Fruit fly (Drosophila melanogaster) whole organism, pupa: Measurements from ENCODE around the gene CG31029.

Experiments
- CG13204 ChIP-seq: fragments of 200-800 bp; sonication (Bioruptor generic); optimal IDR thresholded peaks from 2 replicates; lab custom pipeline; 2018; ENCODE audit warnings: missing biosample characterization, mild to moderate bottlenecking, missing genetic modification characterization, moderate library complexity
- CG17806 ChIP-seq: fragments of 200-800 bp; sonication (Bioruptor generic); optimal IDR thresholded peaks from 2 replicates; lab custom pipeline; 2018; ENCODE audit warnings: missing biosample characterization, mild to moderate bottlenecking, missing genetic modification characterization, moderate library complexity
- CG8159 ChIP-seq: fragments of 200-800 bp; sonication (Bioruptor generic); optimal IDR thresholded peaks from 3 replicates; lab custom pipeline; 2018; ENCODE audit warnings: missing biosample characterization, mild to moderate bottlenecking, missing genetic modification characterization, moderate library complexity
- Ets98B ChIP-seq: fragments of 200-800 bp; sonication (Bioruptor generic); IDR thresholded peaks from 2 replicates; pipeline ENCODE4 v1.3.6; 2022; ENCODE audit warnings: missing biosample characterization, missing genetic modification characterization
- rn ChIP-seq: fragments of 200-800 bp; sonication (Bioruptor generic); IDR thresholded peaks from 2 replicates; pipeline ENCODE4 v1.3.6; 2022; ENCODE audit warnings: missing biosample characterization, missing genetic modification characterization

DNA sequence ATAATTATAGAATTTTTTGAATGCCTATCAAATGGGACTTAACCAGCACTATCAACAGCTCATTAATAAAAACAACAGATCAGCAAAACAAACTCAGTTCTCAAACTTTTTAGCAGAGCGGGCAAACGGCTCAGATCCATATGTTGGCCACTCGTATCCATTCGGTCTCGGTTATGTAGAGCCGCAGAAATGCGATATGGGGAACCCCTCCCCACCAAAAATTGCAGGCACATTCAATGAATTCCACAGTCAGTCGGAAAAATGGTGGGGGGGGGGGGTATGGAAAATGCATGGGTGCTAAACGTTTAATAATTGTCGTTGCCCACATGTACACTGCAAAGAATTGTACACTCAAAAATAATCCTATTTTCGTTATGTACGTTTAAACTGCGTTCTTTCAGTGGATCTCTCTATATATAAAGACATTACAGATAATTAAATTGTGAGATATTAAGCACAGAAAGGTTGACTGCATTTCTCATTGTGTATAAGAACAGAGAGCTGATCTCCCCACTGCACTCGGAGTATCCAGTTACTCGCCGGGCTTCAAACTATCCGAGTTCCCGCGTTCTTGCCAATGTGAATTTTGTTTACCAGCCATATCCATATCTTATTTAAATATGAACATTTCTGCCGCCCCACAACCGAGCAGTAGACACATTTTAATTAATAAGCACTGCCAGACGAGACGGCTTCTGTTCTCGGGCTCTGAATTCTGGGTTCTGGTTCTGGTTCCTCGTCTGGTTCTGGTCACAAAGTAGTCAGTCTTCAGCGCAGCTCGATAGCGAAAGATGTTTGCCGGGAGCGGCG is 19.3 kb upstream of the CG31029 start, which contains the start of gene CG15529:
- TF ChIP-seq CG8159 (peak; percentile 78), rn (peak; percentile 58), Ets98B (GFP tag; lab: Robert Waterston, UW) (peak; percentile 82), CG13204 (GFP tag; lab: Kevin White, UChicago) (peak; percentile 30), CG17806 (tag; lab: Kevin White, UChicago) (peak; percentile 74)
